Worm (Caenorhabditis elegans) whole organism, L4/young adult: ENCODE results near the gene erfa-3.

Experiments used
- W03F9.2 ChIP-seq: fragments of 150-350 bp; optimal IDR thresholded peaks from 2 replicates; lab custom pipeline; 2014; ENCODE audit warnings: missing biosample characterization, missing genetic modification characterization
- dao-5 ChIP-seq: sonication (generic microtip); optimal IDR thresholded peaks from 2 replicates; lab custom pipeline; 2016; ENCODE audit warnings: missing genotype, missing genetic modification characterization, moderate library complexity, missing compliant biosample characterization
- him-1 ChIP-seq: sonication (generic microtip); optimal IDR thresholded peaks from 2 replicates; lab custom pipeline; 2016; ENCODE audit warnings: missing genotype, missing genetic modification reagents, missing genetic modification characterization, missing compliant biosample characterization

erfa-3 gene

ce11 chrV:11076028-11076402 lies 36.9 kb downstream of the erfa-3 start:
- TF ChIP-seq dao-5 (tag; lab: Kevin White, UChicago), result no peak
- no peak for TF ChIP-seq W03F9.2 (tag; lab: Kevin White, UChicago)
- no peak for TF ChIP-seq him-1 (tag; lab: Kevin White, UChicago)

DNA sequence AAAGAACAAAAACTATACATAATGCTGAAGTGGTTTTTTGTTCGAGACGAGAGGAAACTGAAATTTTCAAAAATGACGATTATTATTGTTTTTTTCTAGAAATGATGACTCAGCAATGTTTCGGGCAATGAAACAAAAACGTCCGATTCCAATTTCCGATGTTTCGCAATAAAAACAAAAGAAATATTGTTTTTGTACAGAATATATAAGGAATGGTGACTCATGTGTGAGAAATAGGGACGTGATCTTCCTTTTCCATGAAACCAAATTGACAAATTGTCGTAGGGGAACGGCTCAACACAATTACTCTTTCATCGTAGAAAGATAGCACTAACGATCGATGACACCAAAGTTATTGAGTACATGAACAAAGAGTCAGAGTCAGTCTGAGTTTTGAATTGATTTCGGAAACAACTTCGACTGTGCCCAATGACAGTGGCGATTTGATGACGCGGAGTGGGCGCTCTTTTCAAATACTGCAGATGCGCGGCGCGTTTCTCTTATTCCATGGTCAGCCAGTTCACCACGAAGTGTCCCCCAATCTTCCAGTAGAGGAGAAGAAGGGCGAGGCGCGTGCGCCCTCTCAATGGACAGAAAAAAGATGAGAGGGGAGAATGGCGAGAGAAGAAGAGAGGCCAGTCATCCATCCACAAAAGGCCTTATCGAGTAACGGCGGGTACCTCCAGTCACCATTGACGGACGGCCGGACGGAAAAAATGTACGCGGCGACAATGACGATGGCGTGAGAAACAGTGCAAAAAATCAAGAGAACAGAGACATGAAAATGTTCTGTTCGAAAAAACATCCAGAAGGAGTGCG lies 37.5 kb downstream of the erfa-3 start:
- TF ChIP-seq W03F9.2 (tag; lab: Kevin White, UChicago), result no peak
- TF ChIP-seq him-1 (tag; lab: Kevin White, UChicago), result no peak
- no peak for TF ChIP-seq dao-5 (tag; lab: Kevin White, UChicago)

DNA sequence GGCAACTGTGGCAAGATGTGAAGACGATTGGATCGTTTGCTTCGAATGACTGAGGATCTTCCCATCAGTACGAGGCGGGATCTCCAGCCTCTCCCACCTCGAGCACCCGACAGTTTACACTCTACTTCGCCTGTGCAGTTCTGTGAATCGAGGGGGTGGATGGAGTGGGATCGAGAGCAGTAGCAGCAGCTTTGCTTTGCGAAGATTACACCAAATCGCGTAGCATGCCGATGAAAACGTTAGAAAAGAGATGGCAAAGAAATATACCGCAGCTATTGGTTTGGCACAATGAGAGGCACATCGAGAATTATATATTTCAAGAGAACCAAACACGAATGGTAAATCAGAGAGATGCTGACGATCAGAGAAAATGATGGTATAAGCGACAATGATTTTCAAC lies 38.4 kb downstream of the erfa-3 start, which contains the start of gene act-3:
act-3 (minus strand) TSS at position 51 of the 400 bp plus-strand sequence.
- TF ChIP-seq W03F9.2 (tag; lab: Kevin White, UChicago) (no peak), him-1 (tag; lab: Kevin White, UChicago) (no peak), dao-5 (tag; lab: Kevin White, UChicago) (no peak)

DNA sequence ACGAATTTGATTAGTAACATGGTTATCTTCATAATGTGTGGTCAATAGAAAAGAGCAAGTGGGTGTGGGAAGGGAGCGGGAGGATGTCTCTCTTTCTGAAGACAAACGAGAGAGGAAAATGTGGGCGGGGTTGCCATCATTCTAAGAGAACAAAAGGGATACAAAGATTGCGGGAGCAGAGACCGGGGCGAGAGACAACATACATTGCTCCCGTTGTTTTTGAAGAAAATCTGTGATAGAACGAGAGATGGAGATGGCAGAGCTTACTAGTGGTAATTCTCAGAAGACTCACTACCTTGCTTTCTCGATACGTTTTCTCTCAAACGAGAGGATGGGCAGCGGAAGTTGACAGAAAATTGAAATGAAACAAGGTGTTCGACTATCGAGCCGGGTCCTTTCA lies 39.5 kb downstream of the erfa-3 start:
- TF ChIP-seq him-1 (tag; lab: Kevin White, UChicago) (no peak), W03F9.2 (tag; lab: Kevin White, UChicago) (no peak), dao-5 (tag; lab: Kevin White, UChicago) (no peak)

DNA sequence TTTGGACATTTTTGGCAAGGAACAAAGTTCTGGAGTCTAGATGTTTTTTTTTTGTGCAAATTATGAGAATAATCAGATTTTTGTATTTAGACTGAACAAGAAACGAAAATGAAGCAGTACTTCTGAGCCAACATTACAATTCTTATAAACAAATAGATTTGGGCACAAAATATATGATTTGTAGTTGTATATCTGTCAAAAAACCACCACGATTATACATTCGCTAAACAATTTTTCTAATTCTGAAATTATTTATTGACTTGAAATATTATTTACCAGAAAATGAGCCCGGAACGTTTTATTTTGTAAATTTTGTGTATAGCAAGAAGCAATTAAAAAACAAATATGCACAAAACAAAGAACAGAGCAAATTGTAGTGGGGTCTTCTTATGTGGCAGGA lies 41.4 kb downstream of the erfa-3 start:
- TF ChIP-seq him-1 (tag; lab: Kevin White, UChicago) (no peak), W03F9.2 (tag; lab: Kevin White, UChicago) (no peak), dao-5 (tag; lab: Kevin White, UChicago) (no peak)

- no peak for TF ChIP-seq him-1 (tag; lab: Kevin White, UChicago)
- TF ChIP-seq dao-5 (tag; lab: Kevin White, UChicago), result no peak
- TF ChIP-seq W03F9.2 (tag; lab: Kevin White, UChicago), result no peak
These were observed 42.5 kb downstream of the erfa-3 start for ce11 chrV:11070388-11070787.

- no peak for TF ChIP-seq him-1 (tag; lab: Kevin White, UChicago)
- TF ChIP-seq dao-5 (tag; lab: Kevin White, UChicago), result no peak
- TF ChIP-seq W03F9.2 (tag; lab: Kevin White, UChicago), result peak; percentile 51
These were observed 43.6 kb downstream of the erfa-3 start, which contains the start of gene T04C12.8 for ce11 chrV:11069277-11069676. Gene T04C12.8 (minus strand): TSS chrV:11069358.

- TF ChIP-seq W03F9.2 (tag; lab: Kevin White, UChicago) (no peak), him-1 (tag; lab: Kevin White, UChicago) (no peak), dao-5 (tag; lab: Kevin White, UChicago) (no peak)
These were observed 47.4 kb downstream of the erfa-3 start, which contains the start of gene nlp-80 for ce11 chrV:11065513-11065912. Gene nlp-80 (minus strand): TSS chrV:11065613.

- TF ChIP-seq him-1 (tag; lab: Kevin White, UChicago) (no peak), W03F9.2 (tag; lab: Kevin White, UChicago) (no peak), dao-5 (tag; lab: Kevin White, UChicago) (no peak)
These were observed 49.8 kb downstream of the erfa-3 start, which contains the start of gene T04C12.9 for ce11 chrV:11063115-11063514. Gene T04C12.9 (minus strand): TSS chrV:11063215.

DNA sequence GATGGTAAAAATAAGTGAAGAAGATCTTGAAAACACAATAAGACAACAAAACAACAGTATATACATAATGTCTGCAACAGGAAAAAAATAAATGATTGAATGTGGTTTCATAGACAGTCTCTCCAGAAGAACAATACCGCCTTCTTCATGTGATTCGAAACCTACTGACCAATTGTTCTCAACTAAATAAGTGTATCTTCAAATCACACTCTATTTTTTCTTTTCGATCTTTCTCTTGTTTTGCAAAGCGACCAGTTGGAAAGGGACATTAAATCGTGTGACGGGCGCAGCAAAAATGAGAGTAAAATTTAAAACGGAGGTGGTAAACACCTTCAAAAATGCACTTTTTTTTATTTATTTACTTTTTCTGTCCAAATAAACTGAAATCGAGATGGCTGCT lies 51.0 kb downstream of the erfa-3 start:
- TF ChIP-seq him-1 (tag; lab: Kevin White, UChicago), result no peak
- TF ChIP-seq dao-5 (tag; lab: Kevin White, UChicago), result no peak
- no peak for TF ChIP-seq W03F9.2 (tag; lab: Kevin White, UChicago)

DNA sequence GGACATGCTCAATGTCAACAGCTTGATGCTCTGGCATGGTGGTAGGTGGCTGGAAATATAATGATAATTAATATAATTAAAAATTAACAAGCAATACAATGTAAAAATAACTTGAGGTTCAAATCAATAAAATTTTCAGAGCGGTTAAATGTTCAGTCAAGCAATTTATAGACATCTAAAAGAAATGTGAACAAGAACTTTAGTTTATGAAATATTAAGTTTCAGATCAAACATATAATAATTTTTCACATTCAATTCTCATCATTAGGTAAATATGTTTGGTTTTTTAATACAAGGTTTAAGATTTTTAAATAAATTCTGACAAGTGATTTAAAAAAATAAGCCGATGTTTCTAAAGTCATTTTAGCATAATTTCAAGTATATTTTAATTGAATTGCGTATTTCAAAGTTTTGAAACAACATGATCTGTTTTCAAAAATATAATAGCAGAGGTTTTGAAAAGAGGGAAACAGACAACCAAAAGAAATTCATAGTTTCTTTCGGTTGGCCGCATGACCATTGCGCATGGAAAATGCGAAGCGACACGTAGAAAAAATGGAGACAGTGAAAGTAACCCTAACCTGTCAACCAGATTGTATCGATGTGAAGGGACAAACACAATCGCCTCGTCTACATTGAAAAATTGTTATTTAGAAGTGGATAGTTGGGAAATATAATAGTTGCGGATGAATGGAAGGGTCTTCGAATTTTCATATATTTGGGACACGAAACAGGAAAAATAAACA lies 52.5 kb downstream of the erfa-3 start, which contains the start of gene T04C12.11:
T04C12.11 (minus strand) TSS at position 51 of the 746 bp plus-strand sequence.
- no peak for TF ChIP-seq dao-5 (tag; lab: Kevin White, UChicago)
- no peak for TF ChIP-seq W03F9.2 (tag; lab: Kevin White, UChicago)
- no peak for TF ChIP-seq him-1 (tag; lab: Kevin White, UChicago)
